Fruit fly (Drosophila melanogaster) whole organism, embryonic: Measurements from ENCODE around the gene salr.

Experiments
- Awh ChIP-seq: fragments of 200-800 bp; sonication (Bioruptor generic); IDR thresholded peaks from 2 replicates; pipeline ENCODE4, ENCODE4 v1.3.6; 2022; ENCODE audit warnings: missing biosample characterization, missing genetic modification characterization
- Blimp-1 ChIP-seq: fragments of 200-800 bp; sonication (Bioruptor generic); optimal IDR thresholded peaks from 3 replicates; lab custom pipeline; 2018; ENCODE audit warnings: missing biosample characterization, missing genetic modification characterization, mild to moderate bottlenecking, moderate library complexity, missing genetic modification reagents
- CG11696 ChIP-seq: fragments of 200-800 bp; sonication (Bioruptor generic); IDR thresholded peaks from 2 replicates; pipeline ENCODE4 v1.3.6; 2022; ENCODE audit warnings: missing biosample characterization, missing genetic modification characterization
- CG1233 ChIP-seq: fragments of 200-800 bp; sonication (Bioruptor generic); optimal IDR thresholded peaks from 4 replicates; lab custom pipeline; 2018; ENCODE audit warnings: missing biosample characterization, mild to moderate bottlenecking, missing genetic modification characterization
- CG14441 ChIP-seq: fragments of 200-800 bp; sonication (Bioruptor generic); IDR thresholded peaks from 2 replicates; pipeline ENCODE4 v1.3.6; 2022; ENCODE audit warnings: missing biosample characterization, missing genetic modification characterization
- CG14667 ChIP-seq: fragments of 200-800 bp; sonication (Bioruptor generic); IDR thresholded peaks from 2 replicates; pipeline ENCODE4 v1.3.6; 2022; ENCODE audit warnings: missing biosample characterization, missing genetic modification characterization
- CG17328 ChIP-seq: fragments of 200-800 bp; sonication (Bioruptor generic); IDR thresholded peaks from 2 replicates; pipeline ENCODE4 v1.3.6; 2022; ENCODE audit warnings: missing biosample characterization, missing genetic modification characterization
- CG17829 ChIP-seq: fragments of 200-800 bp; optimal IDR thresholded peaks from 2 replicates; lab custom pipeline; 2019; ENCODE audit warnings: missing biosample characterization, mild to moderate bottlenecking, missing genetic modification characterization, moderate library complexity
- CG2199 ChIP-seq: fragments of 200-800 bp; sonication (Bioruptor generic); IDR thresholded peaks from 3 replicates; pipeline ENCODE4 v1.3.6; 2022; ENCODE audit warnings: missing biosample characterization, missing genetic modification characterization
- CG30020 ChIP-seq: fragments of 200-800 bp; optimal IDR thresholded peaks from 2 replicates; lab custom pipeline; 2019; ENCODE audit warnings: missing biosample characterization, mild to moderate bottlenecking, missing genetic modification characterization, moderate library complexity
- CG31388 ChIP-seq: fragments of 200-800 bp; sonication (Bioruptor generic); optimal IDR thresholded peaks from 2 replicates; lab custom pipeline; 2016; ENCODE audit warnings: missing biosample characterization, missing genetic modification characterization
- CG31441 ChIP-seq: fragments of 200-800 bp; sonication (Bioruptor generic); IDR thresholded peaks from 2 replicates; pipeline ENCODE4 v1.3.6; 2022; ENCODE audit warnings: missing biosample characterization, missing genetic modification characterization
- CG3847 ChIP-seq: fragments of 200-800 bp; sonication (Bioruptor generic); IDR thresholded peaks from 2 replicates; pipeline ENCODE4 v1.3.6; 2022; ENCODE audit warnings: missing biosample characterization, missing genetic modification characterization
- CG42726 ChIP-seq: fragments of 200-800 bp; sonication (Bioruptor generic); IDR thresholded peaks from 2 replicates; pipeline ENCODE4 v1.3.6; 2022; ENCODE audit warnings: missing biosample characterization, missing genetic modification characterization; ENCODE audit not compliant: partially characterized antibody
- CG4820 ChIP-seq: fragments of 200-800 bp; sonication (Bioruptor generic); optimal IDR thresholded peaks from 3 replicates; lab custom pipeline; 2016; ENCODE audit warnings: missing biosample characterization, missing genetic modification characterization
- CG6813 ChIP-seq: fragments of 200-800 bp; sonication (Bioruptor generic); optimal IDR thresholded peaks from 2 replicates; lab custom pipeline; 2017; ENCODE audit warnings: missing biosample characterization, missing genetic modification characterization, mild to moderate bottlenecking, moderate library complexity, missing genetic modification reagents
- CG6854 ChIP-seq: fragments of 200-800 bp; sonication (Bioruptor generic); optimal IDR thresholded peaks from 3 replicates; lab custom pipeline; 2017; ENCODE audit warnings: missing biosample characterization, mild to moderate bottlenecking, missing genetic modification characterization
- CG9817 ChIP-seq: fragments of 200-800 bp; sonication (Bioruptor generic); optimal IDR thresholded peaks from 2 replicates; lab custom pipeline; 2018; ENCODE audit warnings: missing biosample characterization, mild to moderate bottlenecking, missing genetic modification characterization, moderate library complexity
- CG9932 ChIP-seq: fragments of 200-800 bp; sonication (Bioruptor generic); IDR thresholded peaks from 2 replicates; pipeline ENCODE4 v1.3.6; 2022; ENCODE audit warnings: missing biosample characterization, missing genetic modification characterization
- D ChIP-seq, 2 experiments: fragments of 200-800 bp in 1 of 2; fragments of >200 bp in 1 of 2; sonication (Bioruptor generic) in 1 of 2; optimal IDR thresholded peaks; 2 replicates in 1 of 2; 3 replicates in 1 of 2; lab custom pipeline; 2017; ENCODE audit warnings: mild to moderate bottlenecking in 1 of 2, missing biosample characterization in 1 of 2, missing genetic modification characterization in 1 of 2, missing genetic modification reagents in 1 of 2
- HHEX ChIP-seq: fragments of 200-800 bp; sonication (Bioruptor generic); optimal IDR thresholded peaks from 3 replicates; lab custom pipeline; 2017; ENCODE audit warnings: missing biosample characterization, mild to moderate bottlenecking, missing genetic modification characterization, missing genetic modification reagents
- NK7.1 ChIP-seq: fragments of 200-800 bp; sonication (Bioruptor generic); optimal IDR thresholded peaks from 3 replicates; lab custom pipeline; 2016; ENCODE audit warnings: missing biosample characterization, missing genetic modification characterization
- Nf-YB ChIP-seq: fragments of 200-800 bp; sonication (Bioruptor generic); optimal IDR thresholded peaks from 3 replicates; lab custom pipeline; 2019; ENCODE audit warnings: missing biosample characterization, mild to moderate bottlenecking, missing genetic modification characterization, moderate library complexity
- Usf ChIP-seq: fragments of 200-800 bp; sonication (Bioruptor generic); optimal IDR thresholded peaks from 2 replicates; lab custom pipeline; 2017; ENCODE audit warnings: missing genotype, missing biosample characterization, missing genetic modification characterization
- Xrp1 ChIP-seq: fragments of 200-800 bp; sonication (Bioruptor generic); IDR thresholded peaks from 2 replicates; pipeline ENCODE4 v1.3.6; 2022; ENCODE audit warnings: missing biosample characterization, missing genetic modification characterization
- bcd ChIP-seq: fragments of 200-800 bp; sonication (Bioruptor generic); optimal IDR thresholded peaks from 2 replicates; lab custom pipeline; 2017; ENCODE audit warnings: missing biosample characterization, mild to moderate bottlenecking, missing genetic modification characterization
- br ChIP-seq: fragments of >200 bp; optimal IDR thresholded peaks from 2 replicates; lab custom pipeline; 2017
- crc ChIP-seq: fragments of 200-800 bp; sonication (Bioruptor generic); optimal IDR thresholded peaks from 2 replicates; lab custom pipeline; 2016; ENCODE audit warnings: missing biosample characterization, missing genetic modification characterization
- dimm ChIP-seq: fragments of 200-800 bp; sonication (Bioruptor generic); IDR thresholded peaks from 2 replicates; pipeline ENCODE4 v1.3.6; 2022; ENCODE audit warnings: missing biosample characterization, missing genetic modification characterization
- dpn ChIP-seq, 2 experiments: fragments of 200-800 bp; sonication (Bioruptor generic); optimal IDR thresholded peaks; 3 replicates each; lab custom pipeline; 2016; ENCODE audit warnings: missing biosample characterization in 2 of 2, missing genetic modification characterization in 2 of 2
- dysf ChIP-seq: fragments of 200-800 bp; sonication (Bioruptor generic); IDR thresholded peaks from 3 replicates; pipeline ENCODE4 v1.3.6; 2022; ENCODE audit warnings: missing biosample characterization, missing genetic modification characterization
- emc ChIP-seq: fragments of 200-800 bp; sonication (Bioruptor generic); optimal IDR thresholded peaks from 2 replicates; lab custom pipeline; 2016; ENCODE audit warnings: missing biosample characterization, missing genetic modification characterization
- ems ChIP-seq: fragments of 200-800 bp; sonication (Bioruptor generic); optimal IDR thresholded peaks from 3 replicates; lab custom pipeline; 2016; ENCODE audit warnings: missing biosample characterization, missing genetic modification characterization
- exex ChIP-seq: fragments of 200-800 bp; sonication (Bioruptor generic); optimal IDR thresholded peaks from 4 replicates; lab custom pipeline; 2018; ENCODE audit warnings: missing biosample characterization, mild to moderate bottlenecking, missing genetic modification characterization, moderate library complexity
- fd96Cb ChIP-seq: fragments of 200-800 bp; sonication (Bioruptor generic); optimal IDR thresholded peaks from 2 replicates; lab custom pipeline; 2018; ENCODE audit warnings: missing biosample characterization, mild to moderate bottlenecking, missing genetic modification characterization, moderate library complexity
- ind ChIP-seq: fragments of 200-800 bp; sonication (Bioruptor generic); optimal IDR thresholded peaks from 3 replicates; lab custom pipeline; 2016; ENCODE audit warnings: missing biosample characterization, missing genetic modification characterization
- kay ChIP-seq: fragments of 200-800 bp; sonication (Bioruptor generic); optimal IDR thresholded peaks from 2 replicates; lab custom pipeline; 2016; ENCODE audit warnings: missing biosample characterization, missing genetic modification characterization
- lmd ChIP-seq: fragments of 200-800 bp; sonication (Bioruptor generic); IDR thresholded peaks from 2 replicates; pipeline ENCODE4 v1.3.6; 2022; ENCODE audit warnings: missing biosample characterization, missing genetic modification characterization
- mld ChIP-seq: fragments of 200-800 bp; sonication (Bioruptor generic); IDR thresholded peaks from 3 replicates; pipeline ENCODE4 v1.3.6; 2022; ENCODE audit warnings: missing biosample characterization, missing genetic modification characterization; ENCODE audit not compliant: partially characterized antibody
- nmo ChIP-seq: fragments of 200-800 bp; sonication (Bioruptor generic); optimal IDR thresholded peaks from 2 replicates; lab custom pipeline; 2018; ENCODE audit warnings: missing biosample characterization, mild to moderate bottlenecking, missing genetic modification characterization, moderate library complexity
- pho ChIP-seq: fragments of 200-800 bp; sonication (Bioruptor generic); optimal IDR thresholded peaks from 2 replicates; lab custom pipeline; 2016; ENCODE audit warnings: missing biosample characterization, missing genetic modification characterization
- repo ChIP-seq: fragments of 200-800 bp; sonication (Bioruptor generic); optimal IDR thresholded peaks from 2 replicates; lab custom pipeline; 2016; ENCODE audit warnings: missing biosample characterization, missing genetic modification characterization
- schlank ChIP-seq: fragments of 200-800 bp; sonication (Bioruptor generic); optimal IDR thresholded peaks from 2 replicates; lab custom pipeline; 2018; ENCODE audit warnings: missing biosample characterization, mild to moderate bottlenecking, missing genetic modification characterization
- sens ChIP-seq: fragments of 200-800 bp; sonication (Bioruptor generic); peaks from one replicate; lab custom pipeline; 2016; ENCODE audit warnings: missing biosample characterization, missing genetic modification characterization
- sna ChIP-seq: fragments of 200-800 bp; sonication (Bioruptor generic); IDR thresholded peaks from 2 replicates; pipeline ENCODE4 v1.3.6; 2022; ENCODE audit warnings: missing biosample characterization, missing genetic modification characterization; ENCODE audit not compliant: partially characterized antibody
- sqz ChIP-seq: fragments of 200-800 bp; sonication (Bioruptor generic); optimal IDR thresholded peaks from 3 replicates; lab custom pipeline; 2018; ENCODE audit warnings: missing biosample characterization, mild to moderate bottlenecking, missing genetic modification characterization
- wor ChIP-seq: fragments of 200-800 bp; sonication (Bioruptor generic); IDR thresholded peaks from 2 replicates; pipeline ENCODE4 v1.3.6; 2022; ENCODE audit warnings: missing biosample characterization, missing genetic modification characterization
- zf30C ChIP-seq: fragments of 200-800 bp; sonication (Bioruptor generic); optimal IDR thresholded peaks from 3 replicates; lab custom pipeline; 2018; ENCODE audit warnings: missing biosample characterization, mild to moderate bottlenecking, missing genetic modification characterization
- zfh1 ChIP-seq: fragments of 200-800 bp; sonication (Bioruptor generic); IDR thresholded peaks from 3 replicates; pipeline ENCODE4 v1.3.6; 2022; ENCODE audit warnings: missing biosample characterization, missing genetic modification characterization

The salr gene

dm6 chr2L:11309806-11310205, 48.9 kb upstream of the salr start:
- TF ChIP-seq emc (GFP tag; lab: Kevin White, UChicago) (no peak), CG2199 (GFP tag; lab: Robert Waterston, UW) (peak; percentile 93; the same call in 2 of the 3 replicates)

- TF ChIP-seq Usf (GFP tag; lab: Kevin White, UChicago) = no peak
- 0 out of 2 replicates have a peak, but pooled peaks have one; percentile 8 for TF ChIP-seq Xrp1
- no peak for TF ChIP-seq zf30C (GFP tag; lab: Kevin White, UChicago)
- TF ChIP-seq dimm = no peak
- TF ChIP-seq sens = peak; percentile 74
- TF ChIP-seq sna (GFP tag; lab: Robert Waterston, UW) = no peak
- TF ChIP-seq zfh1 (GFP tag; lab: Robert Waterston, UW) = no peak
- no peak for TF ChIP-seq NK7.1 (GFP tag; lab: Kevin White, UChicago)
- TF ChIP-seq CG11696 (GFP tag; lab: Robert Waterston, UW) = no peak
- no peak for TF ChIP-seq CG6854 (GFP tag; lab: Kevin White, UChicago)
- TF ChIP-seq kay = no peak
- TF ChIP-seq CG6813 (GFP tag; lab: Kevin White, UChicago) = no peak
- TF ChIP-seq ems (GFP tag; lab: Kevin White, UChicago) = no peak
- no peak for TF ChIP-seq CG3847
- no peak for TF ChIP-seq CG1233 (GFP tag; lab: Kevin White, UChicago)
- TF ChIP-seq crc (GFP tag; lab: Kevin White, UChicago) = no peak
- TF ChIP-seq br (lab: Kevin White, UChicago) = no peak
- no peak for TF ChIP-seq repo
- no peak for TF ChIP-seq CG42726 (GFP tag; lab: Robert Waterston, UW)
- TF ChIP-seq CG17328 = 0 out of 2 replicates have a peak, but pooled peaks have one; percentile 15
- TF ChIP-seq lmd (GFP tag; lab: Robert Waterston, UW) = 0 out of 2 replicates have a peak, but pooled peaks have one; percentile 13
- TF ChIP-seq pho (GFP tag; lab: Kevin White, UChicago) = no peak
- peak; percentile 25 for TF ChIP-seq Blimp-1 (GFP tag; lab: Kevin White, UChicago)
- TF ChIP-seq dpn (GFP tag; optimal IDR thresholded peaks at IDR 0.05; lab: Kevin White, UChicago) = no peak
- peak; percentile 27; the same call in 1 of the 2 replicates for TF ChIP-seq Awh (GFP tag; lab: Robert Waterston, UW)
- peak; percentile 2 for TF ChIP-seq Nf-YB (GFP tag; lab: Kevin White, UChicago)
- no peak for TF ChIP-seq nmo (GFP tag; lab: Kevin White, UChicago)
- no peak for TF ChIP-seq bcd
- TF ChIP-seq CG31441 (GFP tag; lab: Robert Waterston, UW) = 0 out of 2 replicates have a peak, but pooled peaks have one; percentile 27
- no peak for TF ChIP-seq wor (GFP tag; lab: Robert Waterston, UW)
- TF ChIP-seq CG14667 = no peak
- TF ChIP-seq dysf = no peak
- no peak for TF ChIP-seq CG9817
- TF ChIP-seq CG14441 (GFP tag; lab: Robert Waterston, UW) = no peak
- no peak for TF ChIP-seq CG4820 (GFP tag; lab: Kevin White, UChicago)
- TF ChIP-seq CG30020 (tag; lab: Kevin White, UChicago) = no peak
- peak; percentile 0 for TF ChIP-seq fd96Cb (tag; lab: Kevin White, UChicago)
- no peak for TF ChIP-seq schlank (tag; lab: Kevin White, UChicago)
- peak; percentile 2 for TF ChIP-seq CG17829 (tag; lab: Kevin White, UChicago)
- TF ChIP-seq HHEX (GFP tag; lab: Kevin White, UChicago) = no peak
- TF ChIP-seq exex (tag; lab: Kevin White, UChicago) = no peak
- no peak for TF ChIP-seq ind (GFP tag; lab: Kevin White, UChicago)
- TF ChIP-seq mld (GFP tag; lab: Robert Waterston, UW) = no peak
- no peak for TF ChIP-seq CG31388 (GFP tag; lab: Kevin White, UChicago)
- TF ChIP-seq D (optimal IDR thresholded peaks at IDR 0.05; lab: Kevin White, UChicago) = no peak
- TF ChIP-seq D (GFP tag; optimal IDR thresholded peaks at IDR 0.05; lab: Kevin White, UChicago) = no peak
- TF ChIP-seq CG9932 (GFP tag; lab: Robert Waterston, UW) = no peak
- TF ChIP-seq sqz = peak; percentile 38
Observed at dm6 chr2L:11317655-11318278, 40.9 kb upstream of the salr start.
